Worm (Caenorhabditis elegans) whole organism, L3 larva: Measurements from ENCODE around the gene unc-85.

ENCODE experiments used
- R02D3.7 ChIP-seq: fragments of 150-350 bp; optimal IDR thresholded peaks from 2 replicates; lab custom pipeline; 2014; ENCODE audit warnings: missing biosample characterization, missing genetic modification characterization
- ZK546.5 ChIP-seq: sonication (generic microtip); optimal IDR thresholded peaks from 2 replicates; lab custom pipeline; 2017; ENCODE audit warnings: missing biosample characterization, missing genetic modification characterization
- aly-2 ChIP-seq: fragments of 150-350 bp; optimal IDR thresholded peaks from 2 replicates; lab custom pipeline; 2014; ENCODE audit warnings: missing biosample characterization, missing genetic modification characterization
- ama-1 ChIP-seq: fragments of 150-350 bp; optimal IDR thresholded peaks from 2 replicates; lab custom pipeline; 2018
- ceh-16 ChIP-seq: sonication (generic microtip); optimal IDR thresholded peaks from 2 replicates; lab custom pipeline; 2017; ENCODE audit warnings: missing biosample characterization, missing genetic modification characterization
- ceh-28 ChIP-seq: fragments of 150-350 bp; optimal IDR thresholded peaks from 2 replicates; lab custom pipeline; 2014; ENCODE audit warnings: missing biosample characterization, missing genetic modification reagents, missing genetic modification characterization
- ceh-9 ChIP-seq: sonication (generic microtip); optimal IDR thresholded peaks from 2 replicates; lab custom pipeline; 2018; ENCODE audit warnings: missing biosample characterization, missing genetic modification characterization
- daf-12 ChIP-seq: fragments of 150-350 bp; optimal IDR thresholded peaks from 2 replicates; lab custom pipeline; 2014; ENCODE audit warnings: missing biosample characterization, missing genetic modification reagents, missing genetic modification characterization
- egl-27 ChIP-seq: sonication (generic microtip); optimal IDR thresholded peaks from 4 replicates; lab custom pipeline; 2017; ENCODE audit warnings: missing biosample characterization, missing genetic modification reagents, missing genetic modification characterization
- egl-5 ChIP-seq: fragments of 150-350 bp; optimal IDR thresholded peaks from 2 replicates; lab custom pipeline; 2017; ENCODE audit warnings: missing biosample characterization, missing genetic modification reagents, missing genetic modification characterization, inconsistent platforms
- elt-1 ChIP-seq: fragments of 150-350 bp; optimal IDR thresholded peaks from 2 replicates; lab custom pipeline; 2014; ENCODE audit warnings: missing biosample characterization, missing genetic modification characterization
- elt-2 ChIP-seq: sonication (generic microtip); optimal IDR thresholded peaks from 2 replicates; lab custom pipeline; 2016; ENCODE audit warnings: missing genetic modification reagents, mild to moderate bottlenecking, missing genetic modification characterization, missing compliant biosample characterization
- elt-3 ChIP-seq, 3 experiments: fragments of 150-350 bp in 1 of 3; sonication (generic microtip) in 2 of 3; optimal IDR thresholded peaks; 2 replicates in 2 of 3; 4 replicates in 1 of 3; lab custom pipeline; 2014 to 2017; ENCODE audit warnings: missing biosample characterization in 3 of 3, missing genetic modification characterization in 3 of 3
- eor-1 ChIP-seq, 2 experiments: fragments of 150-350 bp; optimal IDR thresholded peaks; 2 replicates each; lab custom pipeline; 2014 to 2018; ENCODE audit warnings: missing biosample characterization in 2 of 2, missing genetic modification characterization in 2 of 2
- fkh-10 ChIP-seq: sonication (generic microtip); optimal IDR thresholded peaks from 2 replicates; lab custom pipeline; 2017; ENCODE audit warnings: missing biosample characterization, missing genetic modification reagents, missing genetic modification characterization
- jun-1 ChIP-seq: fragments of 150-350 bp; optimal IDR thresholded peaks from 2 replicates; lab custom pipeline; 2014; ENCODE audit warnings: missing biosample characterization, missing genetic modification reagents, missing genetic modification characterization
- lin-15B ChIP-seq: fragments of 150-350 bp; optimal IDR thresholded peaks from 2 replicates; lab custom pipeline; 2014; ENCODE audit warnings: missing biosample characterization, missing genetic modification characterization
- lin-39 ChIP-seq: fragments of 150-350 bp; optimal IDR thresholded peaks from 2 replicates; lab custom pipeline; 2018; ENCODE audit warnings: missing biosample characterization, missing genetic modification reagents, missing genetic modification characterization
- lsy-12 ChIP-seq: sonication (generic microtip); optimal IDR thresholded peaks from 2 replicates; lab custom pipeline; 2016; ENCODE audit warnings: mild to moderate bottlenecking, missing genetic modification characterization, missing compliant biosample characterization
- mml-1 ChIP-seq: fragments of 150-350 bp; sonication (generic microtip); optimal IDR thresholded peaks from 3 replicates; lab custom pipeline; 2014; ENCODE audit warnings: missing biosample characterization, missing genetic modification characterization
- nfya-1 ChIP-seq: sonication (generic microtip); optimal IDR thresholded peaks from 2 replicates; lab custom pipeline; 2017; ENCODE audit warnings: missing genetic modification characterization, mild to moderate bottlenecking, missing compliant biosample characterization, antibody characterized with exemption, moderate library complexity; ENCODE audit not compliant: insufficient read depth
- nhr-11 ChIP-seq: fragments of 150-350 bp; optimal IDR thresholded peaks from 2 replicates; lab custom pipeline; 2014; ENCODE audit warnings: missing biosample characterization, missing genetic modification characterization
- nhr-12 ChIP-seq: fragments of 150-350 bp; optimal IDR thresholded peaks from 2 replicates; lab custom pipeline; 2014; ENCODE audit warnings: missing biosample characterization, missing genetic modification characterization
- nhr-23 ChIP-seq: fragments of 150-350 bp; optimal IDR thresholded peaks from 2 replicates; lab custom pipeline; 2014; ENCODE audit warnings: missing biosample characterization, missing genetic modification reagents, missing genetic modification characterization
- nhr-237 ChIP-seq: fragments of 150-350 bp; optimal IDR thresholded peaks from 2 replicates; lab custom pipeline; 2014; ENCODE audit warnings: missing biosample characterization, missing genetic modification characterization
- nhr-25 ChIP-seq: sonication (generic microtip); optimal IDR thresholded peaks from 2 replicates; lab custom pipeline; 2017; ENCODE audit warnings: missing biosample characterization, missing genetic modification characterization
- nhr-28 ChIP-seq: fragments of 150-350 bp; optimal IDR thresholded peaks from 2 replicates; lab custom pipeline; 2014; ENCODE audit warnings: missing biosample characterization, missing genetic modification characterization
- nhr-43 ChIP-seq: sonication (generic microtip); optimal IDR thresholded peaks from 2 replicates; lab custom pipeline; 2016; ENCODE audit warnings: mild to moderate bottlenecking, missing genetic modification characterization, missing compliant biosample characterization; ENCODE audit not compliant: poor library complexity, severe bottlenecking
- nhr-76 ChIP-seq: fragments of 150-350 bp; sonication (generic microtip); optimal IDR thresholded peaks from 5 replicates; lab custom pipeline; 2014; ENCODE audit warnings: missing biosample characterization, missing genetic modification characterization
- pha-4 ChIP-seq: fragments of 150-350 bp; optimal IDR thresholded peaks from 2 replicates; lab custom pipeline; 2014; ENCODE audit warnings: missing biosample characterization, missing genetic modification reagents, missing genetic modification characterization
- pqm-1 ChIP-seq: fragments of 150-350 bp; optimal IDR thresholded peaks from 2 replicates; lab custom pipeline; 2017; ENCODE audit warnings: missing biosample characterization, missing genetic modification characterization, inconsistent platforms
- skn-1 ChIP-seq: fragments of 150-350 bp; optimal IDR thresholded peaks from 2 replicates; lab custom pipeline; 2014; ENCODE audit warnings: missing biosample characterization, missing genetic modification characterization
- snpc-4 ChIP-seq: fragments of 150-350 bp; optimal IDR thresholded peaks from 2 replicates; lab custom pipeline; 2014; ENCODE audit warnings: missing biosample characterization, missing genetic modification characterization
- unc-39 ChIP-seq: sonication (generic microtip); optimal IDR thresholded peaks from 4 replicates; lab custom pipeline; 2017; ENCODE audit warnings: missing biosample characterization, missing genetic modification characterization
- zag-1 ChIP-seq: fragments of 150-350 bp; optimal IDR thresholded peaks from 2 replicates; lab custom pipeline; 2014; ENCODE audit warnings: missing biosample characterization, missing genetic modification characterization
- ztf-11 ChIP-seq: fragments of 150-350 bp; optimal IDR thresholded peaks from 2 replicates; lab custom pipeline; 2014; ENCODE audit warnings: missing biosample characterization, missing genetic modification characterization

The unc-85 gene

DNA sequence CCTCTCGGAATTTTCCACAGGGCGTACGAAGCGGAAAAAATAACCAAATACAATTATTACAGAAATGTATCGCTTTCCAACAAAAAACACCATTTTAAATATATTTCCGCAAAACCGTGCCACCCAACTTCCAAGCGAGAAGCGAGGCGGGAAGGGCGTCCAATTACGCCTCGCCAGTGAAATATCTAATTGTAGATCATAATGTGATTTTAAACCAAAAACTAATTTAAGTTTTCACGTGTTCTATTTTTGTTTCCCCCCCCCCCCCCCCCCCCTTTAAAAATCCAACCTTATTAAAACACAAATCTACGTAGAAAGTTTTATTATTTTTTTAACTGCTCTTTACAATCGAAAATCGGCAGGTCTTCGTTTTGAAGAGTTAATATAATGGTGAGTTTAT is 12.4 kb upstream of the unc-85 start, which contains the start of gene F10G7.12:
TSS of gene F10G7.12 (plus strand) at position 301 of the 400 bp plus-strand sequence.
- no peak for TF ChIP-seq ZK546.5 (tag; lab: Kevin White, UChicago)
- no peak for TF ChIP-seq nhr-28 (tag; lab: Kevin White, UChicago)
- TF ChIP-seq elt-1 (tag; lab: Kevin White, UChicago): no peak
- no peak for TF ChIP-seq nhr-25 (tag; lab: Kevin White, UChicago)
- no peak for TF ChIP-seq elt-3 (tag; optimal IDR thresholded peaks at IDR 0.05; lab: Kevin White, UChicago)
- TF ChIP-seq ceh-16 (tag; lab: Kevin White, UChicago): no peak
- no peak for TF ChIP-seq nhr-237 (tag; lab: Kevin White, UChicago)
- no peak for TF ChIP-seq R02D3.7 (tag; lab: Kevin White, UChicago)
- TF ChIP-seq zag-1: no peak
- no peak for TF ChIP-seq unc-39 (tag; lab: Kevin White, UChicago)
- no peak for TF ChIP-seq eor-1 (tag; optimal IDR thresholded peaks at IDR 0.05; lab: Kevin White, UChicago)
- TF ChIP-seq nhr-11 (tag; lab: Kevin White, UChicago): no peak
- TF ChIP-seq ama-1: no peak
- TF ChIP-seq ceh-9 (tag; lab: Kevin White, UChicago): no peak
- TF ChIP-seq, all 47 proteins: peak for 0

DNA sequence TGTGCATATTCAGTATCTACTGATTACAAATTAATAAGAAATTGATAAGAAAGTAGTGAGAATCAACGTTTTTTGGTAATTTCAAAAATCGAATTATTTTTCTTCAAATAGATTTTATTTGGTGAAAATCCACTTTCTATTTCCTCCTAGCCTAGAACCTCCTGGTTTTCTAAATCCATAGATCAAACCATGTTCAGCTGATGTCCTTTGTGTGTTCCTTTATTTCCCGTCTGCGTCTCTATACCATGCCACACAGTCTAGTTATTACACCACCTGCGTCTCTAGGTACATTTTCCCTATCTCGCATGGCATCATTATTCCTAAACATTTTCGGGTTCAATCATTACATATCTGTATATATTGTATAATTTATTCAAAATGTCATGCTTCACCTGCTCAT is 8.7 kb upstream of the unc-85 start, which contains the start of gene F10G7.5:
TSS of gene F10G7.5 (plus strand) at position 286 of the 400 bp plus-strand sequence.
- no peak for TF ChIP-seq eor-1 (tag; optimal IDR thresholded peaks at IDR 0.05; lab: Kevin White, UChicago)
- TF ChIP-seq nhr-12 (tag; lab: Kevin White, UChicago): no peak
- no peak for TF ChIP-seq ZK546.5 (tag; lab: Kevin White, UChicago)
- TF ChIP-seq elt-2 (tag; lab: Kevin White, UChicago): peak; percentile 58
- peak; percentile 31 for TF ChIP-seq nfya-1 (tag; lab: Kevin White, UChicago)
- TF ChIP-seq, all 47 proteins: peak for 2

DNA sequence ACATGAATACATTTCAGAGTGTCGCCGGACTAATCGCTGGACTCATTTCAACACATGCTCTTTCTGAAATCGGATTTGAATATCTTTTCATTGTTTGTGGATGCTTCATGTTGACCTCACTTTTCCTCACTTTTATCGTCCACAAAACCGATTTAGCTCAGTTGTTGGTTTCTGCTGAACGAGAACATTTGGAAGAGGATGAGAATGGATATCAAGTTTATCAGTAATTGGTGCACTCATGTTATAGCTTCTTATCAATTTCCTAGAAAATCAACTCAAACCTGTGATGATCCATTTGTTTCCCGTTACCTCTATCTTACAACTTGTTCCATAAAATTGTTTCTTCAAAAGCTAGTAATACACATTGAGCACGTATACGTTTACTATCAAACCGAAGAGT is 5.8 kb upstream of the unc-85 start:
- TF ChIP-seq nhr-43 (peak; percentile 12), nhr-237 (tag; lab: Kevin White, UChicago) (no peak)

DNA sequence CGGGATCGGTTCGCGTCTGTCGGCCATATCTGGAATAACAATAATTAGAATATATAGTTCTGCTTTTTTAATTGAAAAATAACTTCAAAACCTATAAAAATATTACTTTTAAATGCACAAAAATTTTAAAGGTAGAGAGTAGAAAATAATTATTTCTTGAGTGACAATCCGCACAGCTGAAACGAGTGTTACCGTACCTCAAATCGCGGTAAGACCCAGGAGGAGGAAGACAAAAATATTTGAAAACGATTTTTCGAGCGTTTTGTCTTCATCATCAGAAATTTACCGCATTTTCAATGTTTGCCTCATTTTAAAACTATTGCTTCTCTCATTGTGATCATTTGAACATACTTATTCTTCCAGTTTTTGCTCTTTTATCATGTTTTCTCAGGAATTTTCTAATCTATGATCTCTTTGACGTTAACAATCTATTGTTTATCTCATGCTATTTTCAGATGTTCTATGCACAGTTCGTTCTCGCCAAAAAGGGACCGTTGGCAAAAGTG is 3.5 kb upstream of the unc-85 start, which contains the start of the genes rpn-5 and scc-1:
TSS of gene rpn-5 (minus strand) at position 162 of the 506 bp plus-strand sequence.
TSS of gene scc-1 (plus strand) at position 456 of the 506 bp plus-strand sequence.
- TF ChIP-seq nhr-25 (tag; lab: Kevin White, UChicago) (peak; percentile 78), fkh-10 (GFP tag; lab: Kevin White, UChicago) (peak; percentile 2), pqm-1 (peak; percentile 22), egl-5 (tag; lab: Kevin White, UChicago) (peak; percentile 24), daf-12 (tag; lab: Kevin White, UChicago) (no peak), nhr-43 (peak; percentile 72), elt-2 (tag; lab: Kevin White, UChicago) (peak; percentile 41), nhr-76 (tag; lab: Kevin White, UChicago) (no peak), R02D3.7 (tag; lab: Kevin White, UChicago) (peak; percentile 43), ama-1 (no peak), aly-2 (tag; lab: Kevin White, UChicago) (no peak), lin-39 (peak; percentile 68), nfya-1 (tag; lab: Kevin White, UChicago) (peak; percentile 96), ceh-28 (tag; lab: Kevin White, UChicago) (peak; percentile 11), skn-1 (tag; lab: Kevin White, UChicago) (peak; percentile 99), nhr-23 (tag; lab: Kevin White, UChicago) (peak; percentile 87), egl-27 (no peak), ztf-11 (tag; lab: Kevin White, UChicago) (no peak), snpc-4 (tag; lab: Kevin White, UChicago) (peak; percentile 49), nhr-11 (tag; lab: Kevin White, UChicago) (no peak), lsy-12 (peak; percentile 69), pha-4 (tag; lab: Kevin White, UChicago) (peak; percentile 87), nhr-237 (tag; lab: Kevin White, UChicago) (no peak), lin-15B (peak; percentile 87)

DNA sequence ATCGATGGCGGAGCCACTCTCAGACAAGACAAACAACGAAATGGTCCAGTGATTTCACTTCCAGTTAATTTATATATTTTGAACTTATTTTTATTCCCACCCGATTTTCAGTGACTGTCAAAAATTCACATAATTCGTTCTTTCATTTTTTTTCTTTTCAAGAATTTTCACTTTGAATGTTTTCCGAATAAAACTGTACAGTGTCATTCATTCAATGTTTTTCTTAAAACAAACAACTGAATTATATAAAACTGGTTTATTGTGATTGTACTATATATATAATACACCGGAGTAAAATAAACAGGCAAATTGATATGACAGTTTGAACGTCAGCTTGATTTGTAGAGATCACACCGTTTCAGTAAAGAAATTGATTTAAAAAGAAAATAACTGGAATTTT is 1.1 kb downstream of the unc-85 start:
- TF ChIP-seq zag-1 (no peak), jun-1 (tag; lab: Kevin White, UChicago) (no peak), mml-1 (tag; lab: Kevin White, UChicago) (no peak), nhr-43 (no peak)
